Worm (Caenorhabditis elegans) whole organism, L3 larva: ENCODE measurements around the gene B0507.7.

ENCODE experiments used
- fkh-10 ChIP-seq: sonication (generic microtip); optimal IDR thresholded peaks from 2 replicates; lab custom pipeline; 2017; ENCODE audit warnings: missing biosample characterization, missing genetic modification reagents, missing genetic modification characterization
- pha-4 ChIP-seq: fragments of 150-350 bp; optimal IDR thresholded peaks from 2 replicates; lab custom pipeline; 2014; ENCODE audit warnings: missing biosample characterization, missing genetic modification reagents, missing genetic modification characterization

- no peak for TF ChIP-seq fkh-10 (GFP tag; lab: Kevin White, UChicago)
- no peak for TF ChIP-seq pha-4 (tag; lab: Kevin White, UChicago)
Observed at ce11 chrV:8754670-8755069, 3.8 kb downstream of the B0507.7 start, which contains the start of gene B0507.4.
